Fruit fly (Drosophila melanogaster) whole organism, embryonic: ENCODE measurements around the gene CG3368.
A peak's percentile ranks its signal among the peaks of the same experiment; 100 is the strongest.

Experiments used
- Abd-B ChIP-seq: fragments of 200-800 bp; sonication (Bioruptor generic); optimal IDR thresholded peaks from 2 replicates; lab custom pipeline; 2018; ENCODE audit warnings: missing biosample characterization, mild to moderate bottlenecking, missing genetic modification characterization, moderate library complexity
- Atf-2 ChIP-seq: fragments of 200-800 bp; sonication (Bioruptor generic); optimal IDR thresholded peaks from 2 replicates; lab custom pipeline; 2016; ENCODE audit warnings: missing biosample characterization, missing genetic modification characterization
- Atf3 ChIP-seq: fragments of 200-800 bp; sonication (Bioruptor generic); optimal IDR thresholded peaks from 3 replicates; lab custom pipeline; 2016; ENCODE audit warnings: missing biosample characterization, missing genetic modification characterization
- Blimp-1 ChIP-seq: fragments of 200-800 bp; sonication (Bioruptor generic); optimal IDR thresholded peaks from 3 replicates; lab custom pipeline; 2018; ENCODE audit warnings: missing biosample characterization, missing genetic modification characterization, mild to moderate bottlenecking, moderate library complexity, missing genetic modification reagents
- CG1024 ChIP-seq: fragments of 200-800 bp; sonication (Bioruptor generic); IDR thresholded peaks from 2 replicates; pipeline ENCODE4 v1.3.6; 2022; ENCODE audit warnings: missing biosample characterization, missing genetic modification characterization
- CG10267 ChIP-seq: fragments of 200-800 bp; sonication (Bioruptor generic); optimal IDR thresholded peaks from 2 replicates; lab custom pipeline; 2018; ENCODE audit warnings: missing biosample characterization, mild to moderate bottlenecking, missing genetic modification characterization, moderate library complexity
- CG10274 ChIP-seq: fragments of 200-800 bp; sonication (Bioruptor generic); optimal IDR thresholded peaks from 3 replicates; lab custom pipeline; 2017; ENCODE audit warnings: missing biosample characterization, mild to moderate bottlenecking, missing genetic modification characterization
- CG10462 ChIP-seq: fragments of 200-800 bp; sonication (Bioruptor generic); optimal IDR thresholded peaks from 2 replicates; lab custom pipeline; 2016; ENCODE audit warnings: missing biosample characterization, missing genetic modification characterization
- CG10654 ChIP-seq: fragments of 200-800 bp; sonication (Bioruptor generic); optimal IDR thresholded peaks from 2 replicates; lab custom pipeline; 2016; ENCODE audit warnings: missing biosample characterization, missing genetic modification characterization
- CG10959 ChIP-seq: fragments of 200-800 bp; sonication (Bioruptor generic); IDR thresholded peaks from 2 replicates; pipeline ENCODE4 v1.3.6; 2022; ENCODE audit warnings: missing biosample characterization, missing genetic modification characterization
- CG11560 ChIP-seq: fragments of 200-800 bp; sonication (Bioruptor generic); IDR thresholded peaks from 3 replicates; pipeline ENCODE4 v1.3.6; 2022; ENCODE audit warnings: missing biosample characterization, missing genetic modification characterization
- CG12071 ChIP-seq: fragments of 200-800 bp; sonication (Bioruptor generic); optimal IDR thresholded peaks from 3 replicates; lab custom pipeline; 2018; ENCODE audit warnings: missing biosample characterization, mild to moderate bottlenecking, missing genetic modification characterization
- CG12299 ChIP-seq: fragments of 200-800 bp; sonication (Bioruptor generic); optimal IDR thresholded peaks from 2 replicates; lab custom pipeline; 2018; ENCODE audit warnings: missing biosample characterization, mild to moderate bottlenecking, missing genetic modification characterization
- CG14050 ChIP-seq: fragments of 200-800 bp; sonication (Bioruptor generic); IDR thresholded peaks from 3 replicates; pipeline ENCODE4 v1.3.6; 2022; ENCODE audit warnings: missing biosample characterization, missing genetic modification characterization
- CG14860 ChIP-seq: fragments of 200-800 bp; sonication (Bioruptor generic); IDR thresholded peaks from 3 replicates; pipeline ENCODE4 v1.3.6; 2022; ENCODE audit warnings: missing biosample characterization, missing genetic modification characterization; ENCODE audit not compliant: partially characterized antibody
- CG15514 ChIP-seq: fragments of 200-800 bp; sonication (Bioruptor generic); optimal IDR thresholded peaks from 3 replicates; lab custom pipeline; 2017; ENCODE audit warnings: missing biosample characterization, missing genetic modification characterization, mild to moderate bottlenecking, moderate library complexity, missing genetic modification reagents
- CG1603 ChIP-seq: fragments of 200-800 bp; sonication (Bioruptor generic); optimal IDR thresholded peaks from 2 replicates; lab custom pipeline; 2019; ENCODE audit warnings: missing biosample characterization, mild to moderate bottlenecking, missing genetic modification characterization, moderate library complexity
- CG17612 ChIP-seq: fragments of 200-800 bp; sonication (Bioruptor generic); IDR thresholded peaks from 2 replicates; pipeline ENCODE4 v1.3.6; 2022; ENCODE audit warnings: missing biosample characterization, missing genetic modification characterization
- CG18262 ChIP-seq: fragments of 200-800 bp; optimal IDR thresholded peaks from 3 replicates; lab custom pipeline; 2019; ENCODE audit warnings: missing biosample characterization, mild to moderate bottlenecking, missing genetic modification characterization, moderate library complexity
- CG18619 ChIP-seq: fragments of 200-800 bp; sonication (Bioruptor generic); optimal IDR thresholded peaks from 3 replicates; lab custom pipeline; 2017; ENCODE audit warnings: missing biosample characterization, mild to moderate bottlenecking, missing genetic modification characterization
- CG4282 ChIP-seq: fragments of 200-800 bp; sonication (Bioruptor generic); optimal IDR thresholded peaks from 2 replicates; lab custom pipeline; 2016; ENCODE audit warnings: missing biosample characterization, missing genetic modification characterization
- CG7963 ChIP-seq: fragments of 200-800 bp; sonication (Bioruptor generic); IDR thresholded peaks from 3 replicates; pipeline ENCODE4 v1.3.6; 2022; ENCODE audit warnings: missing biosample characterization, missing genetic modification characterization; ENCODE audit not compliant: partially characterized antibody
- CG9817 ChIP-seq: fragments of 200-800 bp; sonication (Bioruptor generic); optimal IDR thresholded peaks from 2 replicates; lab custom pipeline; 2018; ENCODE audit warnings: missing biosample characterization, mild to moderate bottlenecking, missing genetic modification characterization, moderate library complexity
- D19A ChIP-seq: fragments of 200-800 bp; optimal IDR thresholded peaks from 3 replicates; lab custom pipeline; 2019; ENCODE audit warnings: missing biosample characterization, mild to moderate bottlenecking, missing genetic modification characterization, moderate library complexity
- Dip2 ChIP-seq: fragments of 200-800 bp; sonication (Bioruptor generic); IDR thresholded peaks from 2 replicates; pipeline ENCODE4 v1.3.6; 2022; ENCODE audit warnings: missing biosample characterization, missing genetic modification characterization
- Doc2 ChIP-seq: fragments of 200-800 bp; sonication (Bioruptor generic); IDR thresholded peaks from 2 replicates; pipeline ENCODE4 v1.3.6; 2022; ENCODE audit warnings: missing biosample characterization, missing genetic modification characterization
- Dref ChIP-seq: fragments of 200-800 bp; sonication (Bioruptor generic); IDR thresholded peaks from 2 replicates; pipeline ENCODE4 v1.3.6; 2022; ENCODE audit warnings: missing biosample characterization, missing genetic modification characterization
- Opbp ChIP-seq: fragments of 200-800 bp; sonication (Bioruptor generic); IDR thresholded peaks from 3 replicates; pipeline ENCODE4 v1.3.6; 2022; ENCODE audit warnings: missing biosample characterization, missing genetic modification characterization; ENCODE audit not compliant: partially characterized antibody
- Ravus ChIP-seq: fragments of 200-800 bp; sonication (Bioruptor generic); IDR thresholded peaks from 2 replicates; pipeline ENCODE4 v1.3.6; 2022; ENCODE audit warnings: missing biosample characterization, missing genetic modification characterization
- Rx ChIP-seq: fragments of 200-800 bp; sonication (Bioruptor generic); IDR thresholded peaks from 2 replicates; pipeline ENCODE4 v1.3.6; 2022; ENCODE audit warnings: missing biosample characterization, missing genetic modification characterization
- al ChIP-seq: fragments of 200-800 bp; sonication (Bioruptor generic); IDR thresholded peaks from 2 replicates; pipeline ENCODE4 v1.3.6; 2022; ENCODE audit warnings: missing biosample characterization, missing genetic modification characterization
- amos ChIP-seq: fragments of 200-800 bp; sonication (Bioruptor generic); IDR thresholded peaks from 2 replicates; pipeline ENCODE4 v1.3.6; 2022; ENCODE audit warnings: missing biosample characterization, missing genetic modification characterization; ENCODE audit not compliant: partially characterized antibody
- az2 ChIP-seq: fragments of 200-800 bp; sonication (Bioruptor generic); optimal IDR thresholded peaks from 3 replicates; lab custom pipeline; 2016; ENCODE audit warnings: missing biosample characterization, missing genetic modification characterization
- br ChIP-seq: fragments of >200 bp; optimal IDR thresholded peaks from 2 replicates; lab custom pipeline; 2017
- corto ChIP-seq: fragments of 200-800 bp; sonication (Bioruptor generic); optimal IDR thresholded peaks from 2 replicates; lab custom pipeline; 2016; ENCODE audit warnings: missing biosample characterization, mild to moderate bottlenecking, missing genetic modification characterization, moderate library complexity
- dmrt11E ChIP-seq: fragments of 200-800 bp; sonication (Bioruptor generic); optimal IDR thresholded peaks from 3 replicates; lab custom pipeline; 2018; ENCODE audit warnings: missing biosample characterization, mild to moderate bottlenecking, missing genetic modification characterization, moderate library complexity
- fru ChIP-seq: fragments of >200 bp; optimal IDR thresholded peaks from 2 replicates; lab custom pipeline; 2017
- gce ChIP-seq: fragments of 200-800 bp; sonication (Bioruptor generic); IDR thresholded peaks from 3 replicates; pipeline ENCODE4 v1.3.6; 2022; ENCODE audit warnings: missing biosample characterization, missing genetic modification characterization
- grn ChIP-seq: fragments of 200-800 bp; sonication (Bioruptor generic); optimal IDR thresholded peaks from 3 replicates; lab custom pipeline; 2017; ENCODE audit warnings: missing biosample characterization, missing genetic modification characterization
- jumu ChIP-seq: fragments of 200-800 bp; sonication (Bioruptor generic); optimal IDR thresholded peaks from 3 replicates; lab custom pipeline; 2016; ENCODE audit warnings: missing biosample characterization, missing genetic modification characterization
- knrl ChIP-seq: fragments of 200-800 bp; sonication (Bioruptor generic); IDR thresholded peaks from 3 replicates; pipeline ENCODE4 v1.3.6; 2022; ENCODE audit warnings: missing biosample characterization, missing genetic modification characterization; ENCODE audit not compliant: partially characterized antibody
- nerfin-2 ChIP-seq: fragments of 200-800 bp; sonication (Bioruptor generic); IDR thresholded peaks from 2 replicates; pipeline ENCODE4 v1.3.6; 2022; ENCODE audit warnings: missing biosample characterization, missing genetic modification characterization; ENCODE audit not compliant: partially characterized antibody
- nmo ChIP-seq: fragments of 200-800 bp; sonication (Bioruptor generic); optimal IDR thresholded peaks from 2 replicates; lab custom pipeline; 2018; ENCODE audit warnings: missing biosample characterization, mild to moderate bottlenecking, missing genetic modification characterization, moderate library complexity
- pnt ChIP-seq: fragments of 200-800 bp; sonication (Bioruptor generic); optimal IDR thresholded peaks from 3 replicates; lab custom pipeline; 2016; ENCODE audit warnings: missing biosample characterization, missing genetic modification characterization
- pzg ChIP-seq: fragments of 200-800 bp; sonication (Bioruptor generic); optimal IDR thresholded peaks from 3 replicates; lab custom pipeline; 2018; ENCODE audit warnings: missing biosample characterization, mild to moderate bottlenecking, missing genetic modification characterization, moderate library complexity
- ranshi ChIP-seq: fragments of 200-800 bp; sonication (Bioruptor generic); IDR thresholded peaks from 2 replicates; pipeline ENCODE4 v1.3.6; 2022; ENCODE audit warnings: missing biosample characterization, missing genetic modification characterization
- tio ChIP-seq: fragments of 200-800 bp; sonication (Bioruptor generic); optimal IDR thresholded peaks from 2 replicates; lab custom pipeline; 2017; ENCODE audit warnings: missing biosample characterization, missing genetic modification characterization, inconsistent platforms
- tx ChIP-seq: fragments of 200-800 bp; sonication (Bioruptor generic); optimal IDR thresholded peaks from 2 replicates; lab custom pipeline; 2016; ENCODE audit warnings: missing biosample characterization, missing genetic modification characterization
- vfl ChIP-seq: fragments of 200-800 bp; sonication (Bioruptor generic); optimal IDR thresholded peaks from 2 replicates; lab custom pipeline; 2016; ENCODE audit warnings: missing biosample characterization, missing genetic modification characterization
- wdn ChIP-seq: fragments of 200-800 bp; sonication (Bioruptor generic); IDR thresholded peaks from 2 replicates; pipeline ENCODE4 v1.3.6; 2022; ENCODE audit warnings: missing biosample characterization, missing genetic modification characterization
- zen2 ChIP-seq: fragments of 200-800 bp; sonication (Bioruptor generic); IDR thresholded peaks from 3 replicates; pipeline ENCODE4 v1.3.6; 2022; ENCODE audit warnings: missing biosample characterization, missing genetic modification characterization; ENCODE audit not compliant: partially characterized antibody
- zfh2 ChIP-seq: fragments of 200-800 bp; sonication (Bioruptor generic); optimal IDR thresholded peaks from 2 replicates; lab custom pipeline; 2016; ENCODE audit warnings: missing biosample characterization, missing genetic modification characterization

The CG3368 gene

DNA sequence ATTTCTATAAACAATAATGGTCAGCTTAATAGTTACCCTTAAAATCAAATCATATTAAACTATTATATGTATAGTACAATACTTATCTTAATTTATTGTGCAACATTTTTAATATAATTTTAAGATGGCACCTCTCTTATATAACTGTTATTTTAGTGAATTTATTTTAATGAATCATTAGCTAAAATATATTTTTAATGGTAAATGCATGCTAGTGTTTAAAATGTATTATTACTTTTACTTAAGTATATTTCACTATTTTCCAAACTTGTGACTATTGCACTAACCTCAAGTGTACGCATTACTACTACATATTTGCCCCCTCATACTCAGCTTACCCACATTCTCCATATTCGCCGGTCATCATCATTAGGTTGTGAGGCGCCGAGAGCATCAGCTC, 37.3 kb upstream of the CG3368 start (continued):
- TF ChIP-seq CG10267 (peak; percentile 87), Atf3 (GFP tag; lab: Kevin White, UChicago) (no peak), tio (GFP tag; lab: Kevin White, UChicago) (no peak), CG14860 (no peak), dmrt11E (peak; percentile 91), CG9817 (tag; lab: Kevin White, UChicago) (peak; percentile 48), Doc2 (GFP tag; lab: Robert Waterston, UW) (no peak), CG1024 (GFP tag; lab: Robert Waterston, UW) (peak; percentile 45; the same call in 1 of the 2 replicates), CG18262 (tag; lab: Kevin White, UChicago) (peak; percentile 95), Blimp-1 (GFP tag; lab: Kevin White, UChicago) (peak; percentile 88), Dref (GFP tag; lab: Robert Waterston, UW) (no peak), CG14050 (GFP tag; lab: Robert Waterston, UW) (no peak; the same call in 2 of the 3 replicates), br (lab: Kevin White, UChicago) (no peak), al (GFP tag; lab: Robert Waterston, UW) (peak; percentile 53; the same call in 1 of the 2 replicates), zen2 (GFP tag; lab: Robert Waterston, UW) (no peak), wdn (GFP tag; lab: Robert Waterston, UW) (no peak), Abd-B (GFP tag; lab: Kevin White, UChicago) (peak; percentile 67), amos (no peak), Atf-2 (no peak), jumu (no peak), nmo (GFP tag; lab: Kevin White, UChicago) (peak; percentile 92), Dip2 (GFP tag; lab: Robert Waterston, UW) (no peak), pnt (no peak), grn (GFP tag; lab: Kevin White, UChicago) (no peak), corto (GFP tag; lab: Kevin White, UChicago) (no peak), CG10959 (GFP tag; lab: Robert Waterston, UW) (no peak), CG12071 (GFP tag; lab: Kevin White, UChicago) (no peak), vfl (GFP tag; lab: Kevin White, UChicago) (no peak), nerfin-2 (no peak), CG4282 (GFP tag; lab: Kevin White, UChicago) (no peak), Rx (no peak), CG10462 (no peak), CG17612 (GFP tag; lab: Robert Waterston, UW) (no peak), CG1603 (tag; lab: Kevin White, UChicago) (no peak), CG10274 (no peak), CG12299 (tag; lab: Kevin White, UChicago) (peak; percentile 74), Opbp (no peak), Ravus (GFP tag; lab: Robert Waterston, UW) (no peak; the same call in 1 of the 2 replicates), CG10654 (GFP tag; lab: Kevin White, UChicago) (peak; percentile 33), fru (lab: Kevin White, UChicago) (no peak), CG7963 (GFP tag; lab: Robert Waterston, UW) (no peak), pzg (no peak), az2 (peak; percentile 67), tx (GFP tag; lab: Kevin White, UChicago) (no peak), knrl (GFP tag; lab: Robert Waterston, UW) (no peak), gce (GFP tag; lab: Robert Waterston, UW) (peak; percentile 33; the same call in 1 of the 3 replicates), D19A (tag; lab: Kevin White, UChicago) (peak; percentile 89), ranshi (GFP tag; lab: Robert Waterston, UW) (0 out of 2 replicates have a peak, but pooled peaks have one; percentile 39), CG18619 (peak; percentile 66), CG15514 (peak; percentile 47), CG11560 (tag; lab: Robert Waterston, UW) (no peak), zfh2 (GFP tag; lab: Kevin White, UChicago) (no peak)
